Worm (Caenorhabditis elegans): ENCODE results near the gene C53A5.13.

DNA sequence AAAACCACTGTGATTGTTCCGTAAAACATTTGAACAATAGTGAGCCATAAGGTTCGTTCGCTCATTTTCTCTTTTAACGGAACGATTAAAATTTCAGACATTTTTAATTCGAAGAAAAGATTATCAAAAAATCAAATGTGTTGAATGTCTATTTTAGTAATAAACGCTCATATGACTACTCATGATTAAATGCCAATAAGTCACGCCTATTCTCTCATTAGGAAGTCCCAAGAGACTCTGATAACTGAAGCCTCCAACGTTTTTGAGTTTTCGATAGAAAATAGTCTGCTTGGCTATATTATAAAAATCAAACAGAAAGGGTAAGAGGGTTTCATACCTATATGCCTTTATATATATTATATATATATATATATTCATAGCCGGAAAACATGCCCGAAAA lies 9.5 kb downstream of the C53A5.13 start, which contains the start of gene srg-47:
- TF ChIP-seq nhr-11 (tag; optimal IDR thresholded peaks at IDR 0.05) (no peak), fos-1 (tag; optimal IDR thresholded peaks at IDR 0.05) (no peak), elt-1 (tag; optimal IDR thresholded peaks at IDR 0.05) (no peak), nhr-23 (tag; optimal IDR thresholded peaks at IDR 0.05) (no peak), nhr-6 (tag; optimal IDR thresholded peaks at IDR 0.05) (no peak), unc-62 (GFP tag; optimal IDR thresholded peaks at IDR 0.05) (no peak)

Measured in whole organism, L2 larva.